Worm (Caenorhabditis elegans): ENCODE data around the gene K08F9.1.

The K08F9.1 gene

ce11 chrV:15143285-15143684, at the start of gene K08F9.1:
Gene K08F9.1 (minus strand): TSS chrV:15143385.
- no peak for TF ChIP-seq unc-62 (GFP tag; optimal IDR thresholded peaks at IDR 0.05)

DNA sequence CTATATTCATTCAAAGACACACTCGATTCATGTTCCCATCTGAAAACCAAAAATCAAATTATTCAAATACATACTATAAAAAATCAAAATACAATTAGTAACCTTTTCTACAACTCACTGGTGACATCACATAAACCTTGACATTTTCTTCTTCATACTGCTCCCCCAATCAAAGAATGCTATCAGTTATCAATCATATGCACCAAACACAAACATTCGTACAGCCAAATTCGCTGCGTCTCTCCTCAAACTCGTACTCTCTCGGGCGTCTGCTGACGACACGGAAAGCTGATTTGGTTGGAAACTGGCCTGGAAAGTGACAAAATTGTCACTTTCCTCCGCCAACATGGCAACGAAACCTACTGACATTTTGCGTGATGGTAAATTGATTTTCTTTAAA, 49.2 kb upstream of the K08F9.1 start, which contains the start of gene plc-2:
TSS of gene plc-2 (plus strand) at position 196 of the 400 bp plus-strand sequence.
- TF ChIP-seq unc-62 (GFP tag; optimal IDR thresholded peaks at IDR 0.05), result no peak

DNA sequence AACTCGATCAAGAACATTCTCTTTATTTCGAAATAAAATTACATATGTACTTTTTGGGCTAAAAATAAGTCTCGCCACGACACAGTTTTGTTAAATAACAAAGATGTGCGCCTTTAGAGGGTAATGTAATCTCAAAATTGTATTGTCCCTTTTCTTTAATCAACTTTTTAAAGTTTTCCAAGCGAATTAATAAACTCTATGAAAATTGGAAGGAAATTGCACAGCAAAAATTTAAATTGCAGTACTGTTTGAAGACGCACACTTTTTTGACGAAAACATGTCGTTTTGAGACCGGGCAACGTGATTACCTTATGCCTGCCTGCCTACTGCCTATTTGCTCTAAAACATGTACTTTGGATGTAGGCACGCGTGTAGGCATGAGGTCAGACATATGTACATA, 48.8 kb upstream of the K08F9.1 start:
- TF ChIP-seq unc-62 (GFP tag; optimal IDR thresholded peaks at IDR 0.05), result no peak

- TF ChIP-seq unc-62 (GFP tag; optimal IDR thresholded peaks at IDR 0.05), result no peak
Observed at ce11 chrV:15190903-15191302, 47.7 kb upstream of the K08F9.1 start, which contains the start of gene Y75B12B.11. Gene Y75B12B.11 (plus strand): TSS chrV:15191296.

DNA sequence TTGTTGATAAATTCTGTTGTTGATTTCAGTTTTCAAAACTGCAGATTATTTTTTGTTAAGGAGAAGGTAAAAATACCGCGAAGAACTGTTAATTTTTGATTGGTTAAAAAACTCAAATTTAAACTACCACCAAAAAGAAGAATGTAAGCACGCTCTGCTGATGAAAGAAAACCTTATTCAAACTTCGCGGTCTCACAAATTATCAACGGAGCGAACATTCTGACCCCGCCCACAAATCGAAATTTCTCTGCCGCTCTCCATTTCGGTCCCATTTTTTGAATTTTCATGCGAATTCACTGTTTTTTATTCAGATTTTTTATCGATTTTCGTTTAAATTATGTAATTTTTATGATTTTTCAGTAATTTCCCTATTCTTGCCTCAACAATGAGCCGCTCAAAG, 46.4 kb upstream of the K08F9.1 start, which contains the start of gene cyn-3:
TSS of gene cyn-3 (plus strand) at position 361 of the 400 bp plus-strand sequence.
- no peak for TF ChIP-seq unc-62 (GFP tag; optimal IDR thresholded peaks at IDR 0.05)

DNA sequence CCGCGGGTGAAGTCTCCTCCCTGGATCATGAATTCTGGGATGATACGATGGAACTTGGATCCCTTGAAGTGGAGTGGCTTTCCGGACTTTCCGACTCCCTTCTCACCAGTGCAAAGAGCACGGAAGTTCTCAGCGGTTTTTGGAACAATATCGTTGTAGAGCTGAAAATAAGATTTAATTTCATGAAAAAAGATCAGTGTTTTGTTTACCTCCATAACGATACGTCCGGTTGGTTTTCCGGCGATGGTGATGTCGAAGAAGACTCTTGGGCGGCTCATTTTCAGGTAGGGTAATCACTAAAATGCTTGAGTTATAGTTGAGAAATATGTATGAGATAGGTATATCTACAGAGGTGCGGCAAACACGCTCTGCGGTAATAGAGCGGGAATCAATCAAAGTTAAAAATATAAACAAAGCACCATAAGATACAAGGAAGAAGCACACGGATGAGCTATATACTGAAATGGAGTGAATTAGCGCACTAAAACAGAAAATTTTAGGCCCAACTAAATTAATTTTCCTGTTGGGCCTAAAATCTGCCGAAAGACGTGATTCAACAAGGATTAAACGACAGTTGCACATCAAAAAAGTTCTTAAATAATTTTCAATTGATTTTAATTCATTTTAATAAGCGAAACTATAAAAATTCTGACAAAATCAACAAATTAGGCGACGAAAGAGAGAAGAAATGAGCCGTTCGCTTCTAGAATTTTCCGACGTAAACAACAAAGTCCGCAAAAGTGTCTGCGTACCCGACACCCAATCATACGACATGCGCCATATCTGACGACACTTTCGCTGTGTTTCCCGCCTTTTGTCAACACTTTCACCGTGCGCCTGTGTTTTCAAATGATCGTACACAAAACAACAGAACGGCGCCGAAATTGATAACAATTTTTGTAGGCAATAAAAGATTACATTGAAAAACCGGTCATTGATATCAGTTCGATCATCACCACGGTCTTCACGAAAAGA, 44.2 kb upstream of the K08F9.1 start, which contains the start of the genes cyn-7 and bath-36:
TSS of gene cyn-7 (minus strand) at position 296 of the 975 bp plus-strand sequence.
TSS of gene bath-36 (plus strand) at position 806 of the 975 bp plus-strand sequence.
- no peak for TF ChIP-seq unc-62 (GFP tag; optimal IDR thresholded peaks at IDR 0.05)

DNA sequence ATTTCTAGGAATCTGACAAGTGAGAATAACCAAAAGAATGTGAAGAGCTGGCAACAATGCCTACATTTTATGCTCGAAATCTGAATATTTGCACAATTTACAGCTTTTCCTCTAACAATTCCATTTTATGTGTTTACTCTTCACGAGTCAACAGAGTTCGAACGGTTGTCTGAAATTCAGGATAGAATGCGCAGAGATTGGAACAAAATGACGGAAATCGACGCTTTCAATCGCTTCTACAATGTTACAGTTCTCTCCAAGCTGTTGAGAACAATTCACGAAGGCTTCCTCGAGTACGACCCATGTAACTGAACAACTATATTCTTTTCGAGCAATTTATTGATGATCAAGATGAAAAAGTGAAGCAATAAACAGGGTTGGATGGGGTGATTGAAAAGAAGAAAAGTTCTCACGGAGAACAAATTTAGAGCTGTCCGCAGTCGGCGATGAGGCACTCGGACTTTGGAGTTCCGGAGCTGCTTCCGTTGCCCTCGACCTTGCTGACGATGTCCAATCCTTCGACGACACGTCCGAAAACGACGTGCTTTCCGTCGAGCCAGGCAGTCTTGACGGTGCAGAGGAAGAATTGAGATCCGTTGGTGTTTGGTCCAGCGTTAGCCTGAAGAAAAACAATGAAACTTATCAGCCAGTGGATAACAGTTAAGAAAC, 43.2 kb upstream of the K08F9.1 start, which contains the start of gene Y75B12B.3:
TSS of gene Y75B12B.3 (minus strand) at position 21 of the 669 bp plus-strand sequence.
- TF ChIP-seq unc-62 (GFP tag; optimal IDR thresholded peaks at IDR 0.05), result no peak

DNA sequence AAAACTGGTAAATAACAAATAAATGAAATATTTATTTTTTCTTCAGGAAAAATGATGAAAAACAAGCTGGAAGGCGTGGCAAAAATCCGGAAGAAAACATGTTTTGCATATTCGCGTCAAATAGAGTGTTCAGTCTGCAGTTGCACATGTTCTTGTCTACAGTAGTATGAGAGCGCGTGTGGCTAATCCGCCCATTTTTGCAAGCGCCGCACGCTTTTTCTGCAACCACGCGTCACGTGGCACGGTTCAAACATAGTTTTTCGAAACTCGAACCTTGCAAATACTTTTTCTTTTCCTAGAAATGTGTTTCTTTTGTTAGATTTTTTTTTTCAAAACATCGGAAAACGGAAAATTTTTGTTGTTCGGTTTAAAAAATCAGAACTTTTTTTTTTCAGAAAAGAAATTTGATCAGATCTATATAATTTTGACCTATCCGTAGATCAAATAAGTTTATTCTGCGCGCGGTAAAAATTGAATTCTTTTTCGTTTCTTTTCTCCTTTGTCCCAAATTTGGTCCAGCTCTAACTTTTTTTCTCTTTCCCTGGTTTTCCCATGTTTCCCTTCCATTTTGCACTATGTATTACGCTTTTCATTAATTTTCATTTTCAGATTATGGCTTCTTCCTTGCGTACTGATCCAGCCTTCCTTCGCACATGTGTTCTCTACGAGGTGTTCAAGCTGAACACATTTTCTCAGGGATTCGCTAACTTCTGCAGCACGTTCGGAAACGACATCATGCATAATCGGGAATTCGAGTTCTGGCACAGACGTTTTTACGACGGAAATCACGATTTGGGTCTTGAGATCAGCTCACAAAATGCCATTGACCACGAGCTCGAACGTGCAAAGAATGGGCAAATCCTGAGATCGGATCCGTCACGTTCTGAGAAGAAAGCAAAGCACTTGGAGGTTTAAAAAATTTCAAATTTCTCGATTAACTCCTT, 41.2 kb upstream of the K08F9.1 start, which contains the start of gene Y75B12B.1:
TSS of gene Y75B12B.1 (plus strand) at position 603 of the 944 bp plus-strand sequence.
- TF ChIP-seq unc-62 (GFP tag; optimal IDR thresholded peaks at IDR 0.05), result no peak

ce11 chrV:15182407-15182806, 39.2 kb upstream of the K08F9.1 start, which contains the start of gene fbxa-84:
Gene fbxa-84 (plus strand): TSS chrV:15182440.
- no peak for TF ChIP-seq unc-62 (GFP tag; optimal IDR thresholded peaks at IDR 0.05)

ce11 chrV:15181899-15182298, 38.7 kb upstream of the K08F9.1 start:
- no peak for TF ChIP-seq unc-62 (GFP tag; optimal IDR thresholded peaks at IDR 0.05)

DNA sequence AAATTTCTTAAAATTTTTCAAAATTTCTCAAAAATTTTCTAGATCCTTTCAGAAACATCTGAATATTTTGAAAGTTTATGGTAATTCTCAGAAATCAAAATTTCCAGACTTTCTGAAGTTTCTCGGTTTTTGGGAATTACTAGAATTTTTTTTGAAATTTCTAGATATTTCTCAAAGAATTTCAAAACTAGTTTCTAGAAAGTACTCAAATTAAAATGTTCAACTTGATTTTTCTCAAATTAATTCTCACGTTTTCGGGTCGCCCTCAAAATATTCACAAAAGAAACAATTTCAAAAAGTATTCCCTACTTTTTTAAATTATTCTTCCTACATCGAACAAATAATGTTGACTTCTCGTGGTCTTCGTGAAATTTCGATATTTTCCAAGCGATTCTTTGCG, 36.6 kb upstream of the K08F9.1 start, which contains the start of gene T09F5.10:
TSS of gene T09F5.10 (plus strand) at position 301 of the 400 bp plus-strand sequence.
- no peak for TF ChIP-seq unc-62 (GFP tag; optimal IDR thresholded peaks at IDR 0.05)

DNA sequence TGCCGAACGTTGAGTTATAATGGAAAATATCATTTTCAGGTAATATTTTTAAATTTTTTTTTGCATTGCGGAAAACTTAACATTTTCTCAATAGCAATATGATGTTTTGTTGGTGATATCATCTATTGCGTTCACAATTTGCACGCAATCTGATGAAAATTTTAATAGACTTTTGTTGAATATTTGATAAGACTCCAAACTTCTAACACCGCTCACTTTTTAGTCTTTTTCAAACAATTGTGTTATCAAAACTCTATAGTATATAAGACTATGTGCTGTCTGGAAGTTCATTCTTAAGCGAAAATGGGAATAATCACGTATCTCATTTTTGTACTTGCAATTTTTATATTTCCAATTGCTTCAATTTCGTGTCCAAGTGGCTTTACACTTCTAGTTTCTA, 32.3 kb upstream of the K08F9.1 start, which contains the start of gene clec-47:
TSS of gene clec-47 (plus strand) at position 301 of the 400 bp plus-strand sequence.
- no peak for TF ChIP-seq unc-62 (GFP tag; optimal IDR thresholded peaks at IDR 0.05)

- no peak for TF ChIP-seq unc-62 (GFP tag; optimal IDR thresholded peaks at IDR 0.05)
Observed at ce11 chrV:15162697-15163096, 19.5 kb upstream of the K08F9.1 start, which contains the start of gene srz-11. Gene srz-11 (plus strand): TSS chrV:15163082.

DNA sequence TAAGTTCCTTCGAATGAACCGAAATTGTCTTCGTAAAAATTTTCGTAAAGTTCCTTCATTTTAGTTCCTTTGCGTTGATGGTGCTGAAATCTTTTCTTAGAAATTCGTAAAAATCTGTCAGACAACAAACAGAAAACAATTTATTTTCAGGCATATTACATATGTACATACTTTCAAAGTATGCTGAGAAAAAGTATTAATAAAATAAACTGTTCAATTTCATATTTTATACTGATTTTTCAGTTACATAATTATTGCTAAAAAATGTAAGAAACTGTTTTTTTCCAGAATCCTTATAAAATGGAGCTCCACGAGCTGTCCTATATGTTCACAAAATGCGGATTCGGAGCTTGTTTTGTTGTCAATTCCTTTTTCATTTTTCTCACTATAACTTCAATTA, 15.5 kb upstream of the K08F9.1 start, which contains the start of gene str-45:
TSS of gene str-45 (plus strand) at position 301 of the 400 bp plus-strand sequence.
- no peak for TF ChIP-seq unc-62 (GFP tag; optimal IDR thresholded peaks at IDR 0.05)

All from whole organism, dauer.